Fruit fly (Drosophila melanogaster) whole organism, prepupa: ENCODE measurements around the gene CG10591.
A peak's percentile ranks its signal among the peaks of the same experiment; 100 is the strongest.

Source experiments
- CG10669 ChIP-seq: fragments of 200-800 bp; sonication (Bioruptor generic); optimal IDR thresholded peaks from 3 replicates; lab custom pipeline; 2018; ENCODE audit warnings: missing biosample characterization, mild to moderate bottlenecking, missing genetic modification characterization, moderate library complexity
- CG11294 ChIP-seq: fragments of 200-800 bp; sonication (Bioruptor generic); IDR thresholded peaks from 2 replicates; pipeline ENCODE4 v1.3.6; 2022; ENCODE audit warnings: missing biosample characterization, missing genetic modification characterization
- CG11902 ChIP-seq: fragments of 200-800 bp; sonication (Bioruptor generic); optimal IDR thresholded peaks from 3 replicates; lab custom pipeline; 2016; ENCODE audit warnings: missing biosample characterization, missing genetic modification characterization
- CG15336 ChIP-seq: fragments of 200-800 bp; sonication (Bioruptor generic); IDR thresholded peaks from 2 replicates; pipeline ENCODE4 v1.3.6; 2022; ENCODE audit warnings: missing biosample characterization, missing genetic modification characterization
- CG1621 ChIP-seq: fragments of 200-800 bp; sonication (Bioruptor generic); optimal IDR thresholded peaks from 3 replicates; lab custom pipeline; 2018; ENCODE audit warnings: missing biosample characterization, mild to moderate bottlenecking, missing genetic modification characterization
- CG16779 ChIP-seq: fragments of 200-800 bp; sonication (Bioruptor generic); optimal IDR thresholded peaks from 3 replicates; lab custom pipeline; 2017; ENCODE audit warnings: missing biosample characterization, mild to moderate bottlenecking, missing genetic modification characterization
- CG31627 ChIP-seq: fragments of 200-800 bp; sonication (Bioruptor generic); optimal IDR thresholded peaks from 3 replicates; lab custom pipeline; 2016; ENCODE audit warnings: missing biosample characterization, missing genetic modification characterization
- CG32006 ChIP-seq: fragments of 200-800 bp; sonication (Bioruptor generic); optimal IDR thresholded peaks from 3 replicates; lab custom pipeline; 2017; ENCODE audit warnings: missing biosample characterization, mild to moderate bottlenecking, missing genetic modification characterization
- CG34406 ChIP-seq: fragments of 200-800 bp; sonication (Bioruptor generic); optimal IDR thresholded peaks from 3 replicates; lab custom pipeline; 2016; ENCODE audit warnings: missing biosample characterization, missing genetic modification characterization
- CG3919 ChIP-seq: fragments of 200-800 bp; sonication (Bioruptor generic); optimal IDR thresholded peaks from 3 replicates; lab custom pipeline; 2016; ENCODE audit warnings: missing biosample characterization, missing genetic modification characterization
- CG4318 ChIP-seq: fragments of 200-800 bp; sonication (Bioruptor generic); optimal IDR thresholded peaks from 3 replicates; lab custom pipeline; 2017; ENCODE audit warnings: missing biosample characterization, mild to moderate bottlenecking, missing genetic modification characterization
- CG6163 ChIP-seq: fragments of 200-800 bp; sonication (Bioruptor generic); IDR thresholded peaks from 3 replicates; pipeline ENCODE4 v1.3.6; 2022; ENCODE audit warnings: missing biosample characterization, missing genetic modification characterization
- CG6276 ChIP-seq: fragments of 200-800 bp; sonication (Bioruptor generic); optimal IDR thresholded peaks from 2 replicates; lab custom pipeline; 2017; ENCODE audit warnings: missing biosample characterization, mild to moderate bottlenecking, missing genetic modification characterization
- CG6792 ChIP-seq: fragments of 200-800 bp; sonication (Bioruptor generic); optimal IDR thresholded peaks from 3 replicates; lab custom pipeline; 2016; ENCODE audit warnings: missing biosample characterization, missing genetic modification characterization
- CG6808 ChIP-seq: fragments of 200-800 bp; sonication (Bioruptor generic); optimal IDR thresholded peaks from 3 replicates; lab custom pipeline; 2017; ENCODE audit warnings: missing biosample characterization, missing genetic modification characterization, mild to moderate bottlenecking, moderate library complexity, missing genetic modification reagents
- CG6854 ChIP-seq: fragments of 200-800 bp; sonication (Bioruptor generic); optimal IDR thresholded peaks from 2 replicates; lab custom pipeline; 2017; ENCODE audit warnings: missing biosample characterization, mild to moderate bottlenecking, missing genetic modification characterization
- CG8119 ChIP-seq: fragments of 200-800 bp; sonication (Bioruptor generic); IDR thresholded peaks from 3 replicates; pipeline ENCODE4 v1.3.6; 2022; ENCODE audit warnings: missing biosample characterization, missing genetic modification characterization
- CG9139 ChIP-seq: fragments of 200-800 bp; sonication (Bioruptor generic); optimal IDR thresholded peaks from 3 replicates; lab custom pipeline; 2017; ENCODE audit warnings: missing biosample characterization, mild to moderate bottlenecking, missing genetic modification characterization
- Eip75B ChIP-seq: fragments of 200-800 bp; sonication (Bioruptor generic); optimal IDR thresholded peaks from 3 replicates; lab custom pipeline; 2016; ENCODE audit warnings: missing biosample characterization, missing genetic modification characterization
- Eip78C ChIP-seq: fragments of 200-800 bp; sonication (Bioruptor generic); peaks from one replicate; lab custom pipeline; 2016; ENCODE audit warnings: missing biosample characterization, missing genetic modification characterization
- Eip93F ChIP-seq: fragments of 200-800 bp; sonication (Bioruptor generic); optimal IDR thresholded peaks from 2 replicates; lab custom pipeline; 2016; ENCODE audit warnings: missing biosample characterization, mild to moderate bottlenecking, missing genetic modification characterization
- Ets21C ChIP-seq: fragments of 200-800 bp; sonication (Bioruptor generic); optimal IDR thresholded peaks from 3 replicates; lab custom pipeline; 2016; ENCODE audit warnings: missing biosample characterization, missing genetic modification characterization
- Ets96B ChIP-seq: fragments of 200-800 bp; optimal IDR thresholded peaks from 2 replicates; lab custom pipeline; 2019; ENCODE audit warnings: missing biosample characterization, mild to moderate bottlenecking, missing genetic modification characterization, moderate library complexity
- Gug ChIP-seq: fragments of 200-800 bp; sonication (Bioruptor generic); IDR thresholded peaks from 2 replicates; pipeline ENCODE4 v1.3.6; 2022; ENCODE audit warnings: missing biosample characterization, missing genetic modification characterization
- Hr38 ChIP-seq: sonication (Bioruptor generic); optimal IDR thresholded peaks from 2 replicates; lab custom pipeline; 2016; ENCODE audit warnings: missing biosample characterization, missing genetic modification characterization
- Hr39 ChIP-seq: fragments of 200-800 bp; sonication (Bioruptor generic); optimal IDR thresholded peaks from 2 replicates; lab custom pipeline; 2016; ENCODE audit warnings: missing biosample characterization, missing genetic modification characterization
- Lpt ChIP-seq: fragments of 200-800 bp; sonication (Bioruptor generic); optimal IDR thresholded peaks from 3 replicates; lab custom pipeline; 2016; ENCODE audit warnings: missing biosample characterization, missing genetic modification characterization
- Smox ChIP-seq: fragments of 200-800 bp; sonication (Bioruptor generic); optimal IDR thresholded peaks from 3 replicates; lab custom pipeline; 2016; ENCODE audit warnings: missing biosample characterization, missing genetic modification characterization
- Sox102F ChIP-seq: fragments of 200-800 bp; sonication (Bioruptor generic); optimal IDR thresholded peaks from 2 replicates; lab custom pipeline; 2016; ENCODE audit warnings: missing biosample characterization, mild to moderate bottlenecking, missing genetic modification characterization
- Sox15 ChIP-seq: fragments of 200-800 bp; sonication (Bioruptor generic); optimal IDR thresholded peaks from 3 replicates; lab custom pipeline; 2016; ENCODE audit warnings: missing biosample characterization, missing genetic modification characterization
- achi ChIP-seq: fragments of 200-800 bp; sonication (Bioruptor generic); optimal IDR thresholded peaks from 3 replicates; lab custom pipeline; 2016; ENCODE audit warnings: missing biosample characterization, missing genetic modification characterization
- acj6 ChIP-seq: fragments of 200-800 bp; sonication (Bioruptor generic); optimal IDR thresholded peaks from 3 replicates; lab custom pipeline; 2016; ENCODE audit warnings: missing biosample characterization, missing genetic modification characterization
- dac ChIP-seq: fragments of 200-800 bp; sonication (Bioruptor generic); optimal IDR thresholded peaks from 2 replicates; lab custom pipeline; 2017; ENCODE audit warnings: missing biosample characterization, mild to moderate bottlenecking, missing genetic modification characterization
- dsx ChIP-seq: fragments of 200-800 bp; optimal IDR thresholded peaks from 3 replicates; lab custom pipeline; 2019; ENCODE audit warnings: missing biosample characterization, mild to moderate bottlenecking, missing genetic modification characterization, moderate library complexity; ENCODE audit not compliant: poor library complexity, severe bottlenecking
- eg ChIP-seq: fragments of 200-800 bp; sonication (Bioruptor generic); IDR thresholded peaks from 3 replicates; pipeline ENCODE4 v1.3.6; 2022; ENCODE audit warnings: missing biosample characterization, missing genetic modification characterization
- esn ChIP-seq: fragments of 200-800 bp; sonication (Bioruptor generic); optimal IDR thresholded peaks from 2 replicates; lab custom pipeline; 2016; ENCODE audit warnings: missing biosample characterization, mild to moderate bottlenecking, missing genetic modification characterization, moderate library complexity
- fd59A ChIP-seq: fragments of 200-800 bp; sonication (Bioruptor generic); optimal IDR thresholded peaks from 2 replicates; lab custom pipeline; 2017; ENCODE audit warnings: missing biosample characterization, mild to moderate bottlenecking, missing genetic modification characterization, missing genetic modification reagents
- fd85E ChIP-seq: fragments of 200-800 bp; sonication (Bioruptor generic); optimal IDR thresholded peaks from 3 replicates; lab custom pipeline; 2016; ENCODE audit warnings: missing biosample characterization, missing genetic modification characterization
- lz ChIP-seq: fragments of 200-800 bp; sonication (Bioruptor generic); optimal IDR thresholded peaks from 3 replicates; lab custom pipeline; 2016; ENCODE audit warnings: missing biosample characterization, missing genetic modification characterization
- net ChIP-seq: fragments of 200-800 bp; sonication (Bioruptor generic); optimal IDR thresholded peaks from 3 replicates; lab custom pipeline; 2016; ENCODE audit warnings: missing biosample characterization, missing genetic modification characterization
- pdm3 ChIP-seq: fragments of 200-800 bp; sonication (Bioruptor generic); optimal IDR thresholded peaks from 3 replicates; lab custom pipeline; 2016; ENCODE audit warnings: missing biosample characterization, missing genetic modification characterization
- salr ChIP-seq, 2 experiments: fragments of 200-800 bp; sonication (Bioruptor generic); optimal IDR thresholded peaks; 3 replicates each; lab custom pipeline; 2016 to 2018; ENCODE audit warnings: missing biosample characterization in 2 of 2, missing genetic modification characterization in 2 of 2, mild to moderate bottlenecking in 1 of 2
- spab ChIP-seq: fragments of 200-800 bp; sonication (Bioruptor generic); optimal IDR thresholded peaks from 2 replicates; lab custom pipeline; 2017; ENCODE audit warnings: missing biosample characterization, mild to moderate bottlenecking, missing genetic modification characterization, missing genetic modification reagents
- ss ChIP-seq, 2 experiments: fragments of 200-800 bp; sonication (Bioruptor generic); optimal IDR thresholded peaks; 2 replicates in 1 of 2; 3 replicates in 1 of 2; lab custom pipeline; 2017 to 2018; ENCODE audit warnings: mild to moderate bottlenecking in 2 of 2, missing biosample characterization in 2 of 2, missing genetic modification characterization in 2 of 2, moderate library complexity in 1 of 2
- svp ChIP-seq: fragments of 200-800 bp; sonication (Bioruptor generic); peaks from one replicate; lab custom pipeline; 2016; ENCODE audit warnings: missing biosample characterization, missing genetic modification characterization
- topi ChIP-seq: fragments of 200-800 bp; sonication (Bioruptor generic); optimal IDR thresholded peaks from 3 replicates; lab custom pipeline; 2016; ENCODE audit warnings: missing biosample characterization, missing genetic modification characterization

CG10591 gene

dm6 chr3L:5635237-5636025 lies 35.9 kb upstream of the CG10591 start (continued):
- TF ChIP-seq fd85E (GFP tag; lab: Kevin White, UChicago) (no peak), CG8119 (GFP tag; lab: Robert Waterston, UW) (peak; percentile 52; the same call in 2 of the 3 replicates), dac (GFP tag; lab: Kevin White, UChicago) (peak; percentile 21), Hr39 (GFP tag; lab: Kevin White, UChicago) (peak; percentile 18), achi (GFP tag; lab: Kevin White, UChicago) (peak; percentile 27), Gug (GFP tag; lab: Robert Waterston, UW) (no peak), Sox102F (GFP tag; lab: Kevin White, UChicago) (no peak), CG32006 (peak; percentile 55), CG31627 (GFP tag; lab: Kevin White, UChicago) (peak; percentile 3), CG1621 (tag; lab: Kevin White, UChicago) (no peak), svp (GFP tag; lab: Kevin White, UChicago) (peak; percentile 50), Sox15 (peak; percentile 21), CG4318 (GFP tag; lab: Kevin White, UChicago) (peak; percentile 6), CG6808 (GFP tag; lab: Kevin White, UChicago) (peak; percentile 33), lz (GFP tag; lab: Kevin White, UChicago) (peak; percentile 19), ss (GFP tag; optimal IDR thresholded peaks at IDR 0.05; lab: Kevin White, UChicago) (peak in 1 of 2 experiments; percentile 41), topi (GFP tag; lab: Kevin White, UChicago) (peak; percentile 8), CG6792 (GFP tag; lab: Kevin White, UChicago) (peak; percentile 36), esn (GFP tag; lab: Kevin White, UChicago) (peak; percentile 18), spab (GFP tag; lab: Kevin White, UChicago) (peak; percentile 31), dsx (GFP tag; lab: Kevin White, UChicago) (peak; percentile 9), eg (GFP tag; lab: Robert Waterston, UW) (peak; percentile 34; the same call in 1 of the 3 replicates)

- no peak for TF ChIP-seq CG11902 (GFP tag; lab: Kevin White, UChicago)
- TF ChIP-seq dsx (GFP tag; lab: Kevin White, UChicago) = peak; percentile 59
- TF ChIP-seq CG11294 (GFP tag; lab: Robert Waterston, UW) = no peak
- TF ChIP-seq ss (GFP tag; optimal IDR thresholded peaks at IDR 0.05; lab: Kevin White, UChicago) = peak in 1 of 2 experiments; percentile 15
- no peak for TF ChIP-seq salr (GFP tag; optimal IDR thresholded peaks at IDR 0.05; lab: Kevin White, UChicago)
- no peak for TF ChIP-seq Gug (GFP tag; lab: Robert Waterston, UW)
- no peak for TF ChIP-seq CG6276 (GFP tag; lab: Kevin White, UChicago)
- TF ChIP-seq CG6808 (GFP tag; lab: Kevin White, UChicago) = no peak
- TF ChIP-seq pdm3 (GFP tag; lab: Kevin White, UChicago) = no peak
- peak; percentile 15 for TF ChIP-seq Lpt (GFP tag; lab: Kevin White, UChicago)
- no peak for TF ChIP-seq acj6 (GFP tag; lab: Kevin White, UChicago)
- no peak for TF ChIP-seq net (GFP tag; lab: Kevin White, UChicago)
- TF ChIP-seq CG34406 (GFP tag; lab: Kevin White, UChicago) = no peak
- TF ChIP-seq Hr38 (GFP tag; lab: Kevin White, UChicago) = no peak
- TF ChIP-seq CG16779 (tag; lab: Kevin White, UChicago) = no peak
- no peak for TF ChIP-seq spab (GFP tag; lab: Kevin White, UChicago)
- TF ChIP-seq CG3919 (GFP tag; lab: Kevin White, UChicago) = no peak
- TF ChIP-seq fd59A (GFP tag; lab: Kevin White, UChicago) = no peak
- no peak for TF ChIP-seq CG10669 (GFP tag; lab: Kevin White, UChicago)
- TF ChIP-seq Ets21C (GFP tag; lab: Kevin White, UChicago) = no peak
- no peak for TF ChIP-seq Eip93F (GFP tag; lab: Kevin White, UChicago)
- 0 out of 3 replicates have a peak, but pooled peaks have one; percentile 7 for TF ChIP-seq CG6163 (GFP tag; lab: Robert Waterston, UW)
- peak; percentile 56 for TF ChIP-seq achi (GFP tag; lab: Kevin White, UChicago)
- peak; percentile 56 for TF ChIP-seq Eip78C (GFP tag; lab: Kevin White, UChicago)
- no peak for TF ChIP-seq CG8119 (GFP tag; lab: Robert Waterston, UW)
- TF ChIP-seq Smox (GFP tag; lab: Kevin White, UChicago) = no peak
- no peak for TF ChIP-seq Eip75B (GFP tag; lab: Kevin White, UChicago)
- no peak for TF ChIP-seq Ets96B
- TF ChIP-seq fd85E (GFP tag; lab: Kevin White, UChicago) = no peak
- no peak for TF ChIP-seq CG9139 (GFP tag; lab: Kevin White, UChicago)
- TF ChIP-seq CG4318 (GFP tag; lab: Kevin White, UChicago) = no peak
- no peak for TF ChIP-seq CG15336
- TF ChIP-seq CG6854 (GFP tag; lab: Kevin White, UChicago) = peak; percentile 51
Measured at dm6 chr3L:5634188-5634894, 34.8 kb upstream of the CG10591 start.
